Fruit fly (Drosophila melanogaster): ENCODE results near the gene GAA1.

- TF ChIP-seq Hr96 (GFP tag; optimal IDR thresholded peaks at IDR 0.05) (no peak), Crg-1 (GFP tag; optimal IDR thresholded peaks at IDR 0.05) (no peak), CG1620 (GFP tag; optimal IDR thresholded peaks at IDR 0.05) (no peak), CG14711 (tag; optimal IDR thresholded peaks at IDR 0.05) (peak; percentile 68), CG7045 (GFP tag; optimal IDR thresholded peaks at IDR 0.05) (no peak)
Measured at dm6 chrX:5891666-5892444, 18.7 kb upstream of the GAA1 start.
